Fruit fly (Drosophila melanogaster): ENCODE measurements around the gene CG14326.

dm6 chr3R:17604198-17604879 lies 14.6 kb upstream of the CG14326 start:
- TF ChIP-seq psq (optimal IDR thresholded peaks at IDR 0.05) (no peak), CG8478 (optimal IDR thresholded peaks at IDR 0.05) (no peak)
